Fruit fly (Drosophila melanogaster) whole organism, embryonic: ENCODE results near the gene Syn1.

Source experiments
- Aef1 ChIP-seq: fragments of 200-800 bp; sonication (Bioruptor generic); IDR thresholded peaks from 3 replicates; pipeline ENCODE4 v1.3.6; 2022; ENCODE audit warnings: missing biosample characterization, missing genetic modification characterization
- Antp ChIP-seq: fragments of 200-800 bp; sonication (Bioruptor generic); optimal IDR thresholded peaks from 3 replicates; lab custom pipeline; 2016; ENCODE audit warnings: missing biosample characterization, missing genetic modification characterization
- Asciz ChIP-seq: fragments of 200-800 bp; sonication (Bioruptor generic); optimal IDR thresholded peaks from 2 replicates; lab custom pipeline; 2017; ENCODE audit warnings: missing biosample characterization, mild to moderate bottlenecking, missing genetic modification characterization, missing genetic modification reagents
- Bgb ChIP-seq: fragments of 200-800 bp; sonication (Bioruptor generic); IDR thresholded peaks from 2 replicates; pipeline ENCODE4 v1.3.6; 2022; ENCODE audit warnings: missing biosample characterization, missing genetic modification characterization; ENCODE audit not compliant: partially characterized antibody
- CG10979 ChIP-seq: fragments of 200-800 bp; sonication (Bioruptor generic); optimal IDR thresholded peaks from 2 replicates; lab custom pipeline; 2018; ENCODE audit warnings: missing biosample characterization, mild to moderate bottlenecking, missing genetic modification characterization, moderate library complexity
- CG12155 ChIP-seq: fragments of 200-800 bp; sonication (Bioruptor generic); optimal IDR thresholded peaks from 3 replicates; lab custom pipeline; 2016; ENCODE audit warnings: missing biosample characterization, missing genetic modification characterization
- CG12659 ChIP-seq: fragments of 200-800 bp; sonication (Bioruptor generic); optimal IDR thresholded peaks from 3 replicates; lab custom pipeline; 2017; ENCODE audit warnings: mild to moderate bottlenecking, missing biosample characterization, missing genetic modification reagents, missing genetic modification characterization
- CG13894 ChIP-seq: fragments of 200-800 bp; sonication (Bioruptor generic); optimal IDR thresholded peaks from 3 replicates; lab custom pipeline; 2018; ENCODE audit warnings: missing biosample characterization, mild to moderate bottlenecking, missing genetic modification characterization, moderate library complexity
- CG14667 ChIP-seq: fragments of 200-800 bp; sonication (Bioruptor generic); IDR thresholded peaks from 2 replicates; pipeline ENCODE4 v1.3.6; 2022; ENCODE audit warnings: missing biosample characterization, missing genetic modification characterization
- CG14860 ChIP-seq: fragments of 200-800 bp; sonication (Bioruptor generic); IDR thresholded peaks from 3 replicates; pipeline ENCODE4 v1.3.6; 2022; ENCODE audit warnings: missing biosample characterization, missing genetic modification characterization; ENCODE audit not compliant: partially characterized antibody
- CG15696 ChIP-seq: fragments of 200-800 bp; sonication (Bioruptor generic); optimal IDR thresholded peaks from 2 replicates; lab custom pipeline; 2019; ENCODE audit warnings: missing biosample characterization, mild to moderate bottlenecking, missing genetic modification characterization, moderate library complexity
- CG18619 ChIP-seq: fragments of 200-800 bp; sonication (Bioruptor generic); optimal IDR thresholded peaks from 3 replicates; lab custom pipeline; 2017; ENCODE audit warnings: missing biosample characterization, mild to moderate bottlenecking, missing genetic modification characterization
- CG30431 ChIP-seq: fragments of 200-800 bp; sonication (Bioruptor generic); optimal IDR thresholded peaks from 2 replicates; lab custom pipeline; 2017; ENCODE audit warnings: missing biosample characterization, missing genetic modification characterization
- CG6254 ChIP-seq: fragments of 200-800 bp; sonication (Bioruptor generic); optimal IDR thresholded peaks from 3 replicates; lab custom pipeline; 2017; ENCODE audit warnings: mild to moderate bottlenecking, missing biosample characterization, missing genetic modification reagents, missing genetic modification characterization
- CG7271 ChIP-seq: fragments of 200-800 bp; sonication (Bioruptor generic); optimal IDR thresholded peaks from 2 replicates; lab custom pipeline; 2018; ENCODE audit warnings: missing biosample characterization, mild to moderate bottlenecking, missing genetic modification characterization, moderate library complexity
- CG8944 ChIP-seq: fragments of 200-800 bp; sonication (Bioruptor generic); optimal IDR thresholded peaks from 3 replicates; lab custom pipeline; 2016; ENCODE audit warnings: missing biosample characterization, missing genetic modification characterization
- CTCF ChIP-seq: fragments of 200-800 bp; sonication (Bioruptor generic); optimal IDR thresholded peaks from 2 replicates; lab custom pipeline; 2017; ENCODE audit warnings: missing biosample characterization, mild to moderate bottlenecking, missing genetic modification characterization, moderate library complexity
- D ChIP-seq, 2 experiments: fragments of 200-800 bp in 1 of 2; fragments of >200 bp in 1 of 2; sonication (Bioruptor generic) in 1 of 2; optimal IDR thresholded peaks; 2 replicates in 1 of 2; 3 replicates in 1 of 2; lab custom pipeline; 2017; ENCODE audit warnings: mild to moderate bottlenecking in 1 of 2, missing biosample characterization in 1 of 2, missing genetic modification characterization in 1 of 2, missing genetic modification reagents in 1 of 2
- D19A ChIP-seq: fragments of 200-800 bp; optimal IDR thresholded peaks from 3 replicates; lab custom pipeline; 2019; ENCODE audit warnings: missing biosample characterization, mild to moderate bottlenecking, missing genetic modification characterization, moderate library complexity
- Dbx ChIP-seq: fragments of 200-800 bp; sonication (Bioruptor generic); IDR thresholded peaks from 3 replicates; pipeline ENCODE4 v1.3.6; 2022; ENCODE audit warnings: missing biosample characterization, missing genetic modification characterization
- H15 ChIP-seq: fragments of 200-800 bp; sonication (Bioruptor generic); IDR thresholded peaks from 3 replicates; pipeline ENCODE4 v1.3.6; 2022; ENCODE audit warnings: missing biosample characterization, missing genetic modification characterization
- HLH3B ChIP-seq: fragments of 200-800 bp; sonication (Bioruptor generic); IDR thresholded peaks from 2 replicates; pipeline ENCODE4 v1.3.6; 2022; ENCODE audit warnings: missing biosample characterization, missing genetic modification characterization
- HLHmδ ChIP-seq: fragments of 200-800 bp; sonication (Bioruptor generic); optimal IDR thresholded peaks from 2 replicates; lab custom pipeline; 2018; ENCODE audit warnings: missing biosample characterization, mild to moderate bottlenecking, missing genetic modification characterization, moderate library complexity
- Hey ChIP-seq: fragments of 200-800 bp; sonication (Bioruptor generic); optimal IDR thresholded peaks from 3 replicates; lab custom pipeline; 2018; ENCODE audit warnings: missing biosample characterization, mild to moderate bottlenecking, missing genetic modification characterization
- Jarid2 ChIP-seq: fragments of 200-800 bp; sonication (Bioruptor generic); optimal IDR thresholded peaks from 3 replicates; lab custom pipeline; 2017; ENCODE audit warnings: mild to moderate bottlenecking, missing biosample characterization, missing genetic modification reagents, missing genetic modification characterization
- Meics ChIP-seq: fragments of 200-800 bp; sonication (Bioruptor generic); optimal IDR thresholded peaks from 2 replicates; lab custom pipeline; 2017; ENCODE audit warnings: missing biosample characterization, mild to moderate bottlenecking, missing genetic modification characterization
- Nf-YA ChIP-seq: fragments of 200-800 bp; sonication (Bioruptor generic); IDR thresholded peaks from 2 replicates; pipeline ENCODE4 v1.3.6; 2022; ENCODE audit warnings: missing biosample characterization, missing genetic modification characterization
- Nf-YB ChIP-seq: fragments of 200-800 bp; sonication (Bioruptor generic); optimal IDR thresholded peaks from 3 replicates; lab custom pipeline; 2019; ENCODE audit warnings: missing biosample characterization, mild to moderate bottlenecking, missing genetic modification characterization, moderate library complexity
- Nf-YC ChIP-seq: fragments of 200-800 bp; optimal IDR thresholded peaks from 3 replicates; lab custom pipeline; 2019; ENCODE audit warnings: missing biosample characterization, mild to moderate bottlenecking, missing genetic modification characterization, moderate library complexity
- PHDP ChIP-seq: fragments of 200-800 bp; sonication (Bioruptor generic); optimal IDR thresholded peaks from 3 replicates; lab custom pipeline; 2018; ENCODE audit warnings: missing biosample characterization, mild to moderate bottlenecking, missing genetic modification characterization, moderate library complexity
- Side ChIP-seq: fragments of 200-800 bp; sonication (Bioruptor generic); optimal IDR thresholded peaks from 2 replicates; lab custom pipeline; 2016; ENCODE audit warnings: missing biosample characterization, missing genetic modification characterization
- Sox102F ChIP-seq: fragments of 200-800 bp; sonication (Bioruptor generic); optimal IDR thresholded peaks from 2 replicates; lab custom pipeline; 2018; ENCODE audit warnings: missing biosample characterization, mild to moderate bottlenecking, missing genetic modification characterization, moderate library complexity
- bab2 ChIP-seq: fragments of 200-800 bp; sonication (Bioruptor generic); optimal IDR thresholded peaks from 2 replicates; lab custom pipeline; 2016; ENCODE audit warnings: missing biosample characterization, missing genetic modification characterization
- cato ChIP-seq: fragments of 200-800 bp; sonication (Bioruptor generic); optimal IDR thresholded peaks from 2 replicates; lab custom pipeline; 2016; ENCODE audit warnings: missing biosample characterization, missing genetic modification characterization, borderline replicate concordance
- chif ChIP-seq, 2 experiments: fragments of 200-800 bp; sonication (Bioruptor generic); optimal IDR thresholded peaks; 3 replicates each; lab custom pipeline; 2016; ENCODE audit warnings: missing biosample characterization in 2 of 2, missing genetic modification characterization in 2 of 2
- cwo ChIP-seq: fragments of 200-800 bp; sonication (Bioruptor generic); optimal IDR thresholded peaks from 3 replicates; lab custom pipeline; 2017; ENCODE audit warnings: missing biosample characterization, missing genetic modification characterization, mild to moderate bottlenecking, moderate library complexity, missing genetic modification reagents
- dati ChIP-seq: fragments of 200-800 bp; sonication (Bioruptor generic); IDR thresholded peaks from 2 replicates; pipeline ENCODE4 v1.3.6; 2022; ENCODE audit warnings: missing biosample characterization, missing genetic modification characterization
- jing ChIP-seq: fragments of 200-800 bp; sonication (Bioruptor generic); optimal IDR thresholded peaks from 2 replicates; lab custom pipeline; 2018; ENCODE audit warnings: missing biosample characterization, mild to moderate bottlenecking, missing genetic modification characterization
- kah ChIP-seq: fragments of 200-800 bp; sonication (Bioruptor generic); optimal IDR thresholded peaks from 2 replicates; lab custom pipeline; 2018; ENCODE audit warnings: missing biosample characterization, mild to moderate bottlenecking, missing genetic modification characterization
- kni ChIP-seq: fragments of 200-800 bp; sonication (Bioruptor generic); optimal IDR thresholded peaks from 3 replicates; lab custom pipeline; 2017; ENCODE audit warnings: mild to moderate bottlenecking, missing biosample characterization, missing genetic modification reagents, missing genetic modification characterization
- lola ChIP-seq, 3 experiments: fragments of >200 bp in 2 of 3; fragments of 200-800 bp in 1 of 3; sonication (Bioruptor generic) in 1 of 3; optimal IDR thresholded peaks; 2 replicates each; lab custom pipeline; 2017 to 2019; ENCODE audit warnings: missing biosample characterization in 3 of 3, missing genetic modification characterization in 3 of 3, mild to moderate bottlenecking in 1 of 3, moderate library complexity in 1 of 3
- nom ChIP-seq: fragments of 200-800 bp; sonication (Bioruptor generic); optimal IDR thresholded peaks from 2 replicates; lab custom pipeline; 2017; ENCODE audit warnings: missing biosample characterization, missing genetic modification characterization, mild to moderate bottlenecking, moderate library complexity, missing genetic modification reagents
- oc ChIP-seq: fragments of 200-800 bp; sonication (Bioruptor generic); optimal IDR thresholded peaks from 2 replicates; lab custom pipeline; 2018; ENCODE audit warnings: missing biosample characterization, mild to moderate bottlenecking, missing genetic modification characterization, moderate library complexity
- odd ChIP-seq: fragments of 200-800 bp; sonication (Bioruptor generic); optimal IDR thresholded peaks from 2 replicates; lab custom pipeline; 2017; ENCODE audit warnings: missing biosample characterization, mild to moderate bottlenecking, missing genetic modification characterization
- pnt ChIP-seq: fragments of 200-800 bp; sonication (Bioruptor generic); optimal IDR thresholded peaks from 3 replicates; lab custom pipeline; 2016; ENCODE audit warnings: missing biosample characterization, missing genetic modification characterization
- scrt ChIP-seq: fragments of 200-800 bp; sonication (Bioruptor generic); optimal IDR thresholded peaks from 2 replicates; lab custom pipeline; 2018; ENCODE audit warnings: missing biosample characterization, mild to moderate bottlenecking, missing genetic modification characterization, moderate library complexity
- sqz ChIP-seq: fragments of 200-800 bp; sonication (Bioruptor generic); optimal IDR thresholded peaks from 3 replicates; lab custom pipeline; 2018; ENCODE audit warnings: missing biosample characterization, mild to moderate bottlenecking, missing genetic modification characterization
- sr ChIP-seq: fragments of 200-800 bp; sonication (Bioruptor generic); IDR thresholded peaks from 3 replicates; pipeline ENCODE4 v1.3.6; 2022; ENCODE audit warnings: missing biosample characterization, missing genetic modification characterization

Syn1 gene

DNA sequence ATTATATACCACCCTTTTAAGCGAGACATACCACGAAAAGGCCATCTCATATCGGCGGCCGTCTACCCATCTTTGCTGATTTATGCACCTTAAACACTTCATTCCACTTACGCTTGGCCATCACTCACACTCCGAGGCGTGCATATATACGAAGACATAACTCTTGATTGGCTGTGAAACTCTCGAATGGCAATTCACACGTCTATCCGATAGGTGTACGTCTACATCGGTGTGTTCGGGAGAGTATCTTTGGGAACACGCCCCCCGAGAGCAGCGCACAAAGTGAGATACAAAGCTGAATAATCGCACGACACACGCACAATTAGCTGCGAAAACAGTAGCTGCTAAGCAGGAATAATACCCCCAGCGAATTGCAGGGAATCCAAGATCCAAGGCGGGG lies 48.4 kb upstream of the Syn1 start:
- TF ChIP-seq D19A (tag; lab: Kevin White, UChicago) = no peak
- TF ChIP-seq H15 = no peak
- no peak for TF ChIP-seq cwo (GFP tag; lab: Kevin White, UChicago)
- TF ChIP-seq oc (tag; lab: Kevin White, UChicago) = no peak
- no peak for TF ChIP-seq CG14667 (GFP tag; lab: Robert Waterston, UW)
- TF ChIP-seq Nf-YC (tag; lab: Kevin White, UChicago) = peak; percentile 85
- TF ChIP-seq Nf-YB = peak; percentile 91
- TF ChIP-seq sqz (GFP tag; lab: Kevin White, UChicago) = no peak
- TF ChIP-seq Aef1 (GFP tag; lab: Robert Waterston, UW) = no peak
- TF ChIP-seq cato (GFP tag; lab: Kevin White, UChicago) = no peak
- TF ChIP-seq CG7271 = no peak
- no peak for TF ChIP-seq bab2 (GFP tag; lab: Kevin White, UChicago)
- no peak for TF ChIP-seq dati (GFP tag; lab: Robert Waterston, UW)
- no peak for TF ChIP-seq sr (GFP tag; lab: Robert Waterston, UW)
- TF ChIP-seq CTCF (GFP tag; lab: Kevin White, UChicago) = no peak
- no peak for TF ChIP-seq Hey (tag; lab: Kevin White, UChicago)
- no peak for TF ChIP-seq nom

DNA sequence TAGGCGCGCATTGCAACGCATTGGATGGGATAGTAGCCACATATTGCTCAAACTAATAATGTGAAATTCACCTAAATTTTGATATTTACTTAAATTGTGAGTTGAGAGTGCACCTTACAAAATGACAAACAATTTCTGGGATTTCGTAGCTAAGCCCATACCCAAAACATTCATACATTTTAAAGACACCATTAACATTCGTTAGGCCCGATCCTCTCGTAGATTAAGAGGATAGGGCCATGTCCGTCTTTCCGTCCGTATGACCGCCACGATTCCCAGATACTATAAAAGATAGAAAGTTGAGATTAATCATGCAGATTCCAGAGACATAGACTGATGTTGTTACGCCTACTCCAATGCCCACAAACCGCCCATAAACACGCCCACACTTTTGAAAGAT lies 43.3 kb upstream of the Syn1 start, which contains the start of gene CG43895:
Gene CG43895 (minus strand): TSS at position 101 of the 400 bp plus-strand sequence.
- TF ChIP-seq PHDP (tag; lab: Kevin White, UChicago) = no peak
- no peak for TF ChIP-seq lola (GFP tag; optimal IDR thresholded peaks at IDR 0.05; lab: Kevin White, UChicago)
- no peak for TF ChIP-seq CG12155 (GFP tag; lab: Kevin White, UChicago)
- no peak for TF ChIP-seq HLHmδ (GFP tag; lab: Kevin White, UChicago)
- no peak for TF ChIP-seq CG6254 (GFP tag; lab: Kevin White, UChicago)

DNA sequence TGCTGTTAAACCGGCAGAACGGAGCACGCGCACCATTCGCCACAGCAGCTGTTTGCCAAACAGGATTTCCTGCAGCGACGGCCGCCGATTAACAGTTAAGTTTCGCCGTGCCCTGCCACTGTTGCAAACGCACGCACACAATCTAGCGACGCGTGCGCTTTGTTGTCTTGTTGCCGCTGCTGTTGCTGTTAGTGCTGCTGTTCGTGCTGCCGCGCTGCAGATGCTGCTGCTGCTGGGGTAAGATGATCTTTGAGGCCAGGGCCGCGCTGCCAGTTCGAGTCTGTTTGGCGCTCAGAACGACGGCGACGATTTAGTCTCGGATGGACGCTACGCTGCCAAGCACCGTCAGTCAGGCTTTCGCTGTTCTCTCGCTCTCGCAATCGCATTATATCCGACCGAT lies 38.2 kb upstream of the Syn1 start, which contains the start of gene eg:
Gene eg (plus strand): TSS at position 136 of the 400 bp plus-strand sequence.
- no peak for TF ChIP-seq Bgb (GFP tag; lab: Robert Waterston, UW)
- peak; percentile 29 for TF ChIP-seq odd (GFP tag; lab: Kevin White, UChicago)
- no peak for TF ChIP-seq Nf-YA (GFP tag; lab: Robert Waterston, UW)
- no peak for TF ChIP-seq scrt (GFP tag; lab: Kevin White, UChicago)
- no peak for TF ChIP-seq CG10979 (tag; lab: Kevin White, UChicago)
- TF ChIP-seq pnt (GFP tag; lab: Kevin White, UChicago) = no peak
- no peak for TF ChIP-seq D19A (tag; lab: Kevin White, UChicago)
- no peak for TF ChIP-seq Antp (GFP tag; lab: Kevin White, UChicago)
- no peak for TF ChIP-seq Asciz (GFP tag; lab: Kevin White, UChicago)
- TF ChIP-seq CG12659 = no peak
- no peak for TF ChIP-seq kah (GFP tag; lab: Kevin White, UChicago)
- no peak for TF ChIP-seq CG30431 (GFP tag; lab: Kevin White, UChicago)
- peak; percentile 83 for TF ChIP-seq Jarid2
- no peak for TF ChIP-seq Side (GFP tag; lab: Kevin White, UChicago)
- TF ChIP-seq HLH3B (GFP tag; lab: Robert Waterston, UW) = 0 out of 2 replicates have a peak, but pooled peaks have one; percentile 1
- peak; percentile 14 for TF ChIP-seq jing (GFP tag; lab: Kevin White, UChicago)
- peak; percentile 72 for TF ChIP-seq D (optimal IDR thresholded peaks at IDR 0.05; lab: Kevin White, UChicago)
- TF ChIP-seq D (GFP tag; optimal IDR thresholded peaks at IDR 0.05; lab: Kevin White, UChicago) = no peak
- TF ChIP-seq kni (GFP tag; lab: Kevin White, UChicago) = peak; percentile 15
- TF ChIP-seq CG13894 (tag; lab: Kevin White, UChicago) = no peak
- TF ChIP-seq CG15696 (tag; lab: Kevin White, UChicago) = peak; percentile 20
- peak in 1 of 2 experiments; percentile 0 for TF ChIP-seq chif (GFP tag; optimal IDR thresholded peaks at IDR 0.05; lab: Kevin White, UChicago)
- TF ChIP-seq CG18619 = no peak
- peak; percentile 36 for TF ChIP-seq Meics
- no peak for TF ChIP-seq CG8944 (GFP tag; lab: Kevin White, UChicago)
- no peak for TF ChIP-seq Dbx (GFP tag; lab: Robert Waterston, UW)
- no peak for TF ChIP-seq CG14860 (GFP tag; lab: Robert Waterston, UW)
- TF ChIP-seq Sox102F (GFP tag; lab: Kevin White, UChicago) = no peak
